Worm (Caenorhabditis elegans) whole organism, L2 larva: ENCODE results near the gene C16A3.5.
A peak's percentile ranks its signal among the peaks of the same experiment; 100 is the strongest.

Source experiments
- C34F6.9 ChIP-seq: fragments of 150-350 bp; optimal IDR thresholded peaks from 2 replicates; lab custom pipeline; 2014; ENCODE audit warnings: missing biosample characterization, missing genetic modification characterization
- F13H6.1 ChIP-seq: sonication (generic microtip); optimal IDR thresholded peaks from 2 replicates; lab custom pipeline; 2016; ENCODE audit warnings: missing genetic modification characterization, missing compliant biosample characterization
- R02D3.7 ChIP-seq: fragments of 150-350 bp; optimal IDR thresholded peaks from 2 replicates; lab custom pipeline; 2014; ENCODE audit warnings: missing biosample characterization, missing genetic modification characterization
- Y55F3AM.14 ChIP-seq: fragments of 200-800 bp; sonication (Bioruptor generic); optimal IDR thresholded peaks from 2 replicates; lab custom pipeline; 2018; ENCODE audit warnings: mild to moderate bottlenecking, missing genetic modification characterization, missing compliant biosample characterization
- ZK546.5 ChIP-seq: sonication (generic microtip); optimal IDR thresholded peaks from 2 replicates; lab custom pipeline; 2017; ENCODE audit warnings: missing biosample characterization, missing genetic modification characterization
- alr-1 ChIP-seq: fragments of 150-350 bp; optimal IDR thresholded peaks from 2 replicates; lab custom pipeline; 2014; ENCODE audit warnings: missing biosample characterization, missing genetic modification characterization
- aly-2 ChIP-seq: fragments of 150-350 bp; optimal IDR thresholded peaks from 2 replicates; lab custom pipeline; 2014; ENCODE audit warnings: missing biosample characterization, missing genetic modification characterization
- ama-1 ChIP-seq: fragments of 150-350 bp; optimal IDR thresholded peaks from 2 replicates; lab custom pipeline; 2018; ENCODE audit warnings: inconsistent platforms
- blmp-1 ChIP-seq: sonication (generic microtip); optimal IDR thresholded peaks from 2 replicates; lab custom pipeline; 2017; ENCODE audit warnings: missing genetic modification characterization, mild to moderate bottlenecking, missing compliant biosample characterization, antibody characterized with exemption, moderate library complexity; ENCODE audit not compliant: insufficient read depth
- ceh-16 ChIP-seq: fragments of 150-350 bp; optimal IDR thresholded peaks from 2 replicates; lab custom pipeline; 2014; ENCODE audit warnings: missing biosample characterization, missing genetic modification characterization
- ceh-82 ChIP-seq: fragments of 150-350 bp; optimal IDR thresholded peaks from 2 replicates; lab custom pipeline; 2014; ENCODE audit warnings: missing biosample characterization, missing genetic modification characterization
- crh-2 ChIP-seq: sonication (generic microtip); optimal IDR thresholded peaks from 2 replicates; lab custom pipeline; 2017; ENCODE audit warnings: missing biosample characterization, missing genetic modification characterization
- dmd-4 ChIP-seq: sonication (generic microtip); optimal IDR thresholded peaks from 2 replicates; lab custom pipeline; 2017; ENCODE audit warnings: missing biosample characterization, missing genetic modification characterization
- egl-27 ChIP-seq: sonication (generic microtip); optimal IDR thresholded peaks from 3 replicates; lab custom pipeline; 2017; ENCODE audit warnings: missing biosample characterization, missing genetic modification reagents, missing genetic modification characterization
- elt-1 ChIP-seq: fragments of 150-350 bp; optimal IDR thresholded peaks from 2 replicates; lab custom pipeline; 2014; ENCODE audit warnings: missing biosample characterization, missing genetic modification characterization
- elt-3 ChIP-seq: sonication (generic microtip); optimal IDR thresholded peaks from 2 replicates; lab custom pipeline; 2017; ENCODE audit warnings: missing biosample characterization, missing genetic modification characterization
- fos-1 ChIP-seq: fragments of 150-350 bp; optimal IDR thresholded peaks from 2 replicates; lab custom pipeline; 2014; ENCODE audit warnings: missing biosample characterization, missing genetic modification characterization
- gmeb-1 ChIP-seq: fragments of 150-350 bp; optimal IDR thresholded peaks from 2 replicates; lab custom pipeline; 2014; ENCODE audit warnings: missing biosample characterization, missing genetic modification characterization
- lin-11 ChIP-seq: fragments of 150-350 bp; sonication (generic microtip); optimal IDR thresholded peaks from 2 replicates; lab custom pipeline; 2014; ENCODE audit warnings: missing biosample characterization, missing genetic modification characterization, inconsistent platforms, mixed read lengths
- lin-13 ChIP-seq: fragments of 150-350 bp; optimal IDR thresholded peaks from 2 replicates; lab custom pipeline; 2014; ENCODE audit warnings: missing biosample characterization, missing genetic modification reagents, missing genetic modification characterization
- lin-39 ChIP-seq: fragments of 150-350 bp; optimal IDR thresholded peaks from 2 replicates; lab custom pipeline; 2014; ENCODE audit warnings: missing biosample characterization, missing genetic modification reagents, missing genetic modification characterization
- lsy-2 ChIP-seq, 2 experiments: fragments of 150-350 bp in 1 of 2; sonication (generic microtip) in 1 of 2; optimal IDR thresholded peaks; 2 replicates each; lab custom pipeline; 2014 to 2017; ENCODE audit warnings: missing biosample characterization in 2 of 2, missing genetic modification characterization in 2 of 2
- mab-5 ChIP-seq: fragments of 150-350 bp; optimal IDR thresholded peaks from 2 replicates; lab custom pipeline; 2014; ENCODE audit warnings: missing biosample characterization, missing genetic modification characterization
- mbf-1 ChIP-seq: sonication (generic microtip); optimal IDR thresholded peaks from 2 replicates; lab custom pipeline; 2017; ENCODE audit warnings: missing biosample characterization, missing genetic modification characterization
- nhr-10 ChIP-seq: sonication (generic microtip); optimal IDR thresholded peaks from 2 replicates; lab custom pipeline; 2017; ENCODE audit warnings: missing biosample characterization, missing genetic modification characterization
- nhr-11 ChIP-seq: fragments of 150-350 bp; optimal IDR thresholded peaks from 2 replicates; lab custom pipeline; 2014; ENCODE audit warnings: missing biosample characterization, missing genetic modification characterization
- nhr-12 ChIP-seq: fragments of 150-350 bp; optimal IDR thresholded peaks from 2 replicates; lab custom pipeline; 2014; ENCODE audit warnings: missing biosample characterization, missing genetic modification characterization
- nhr-129 ChIP-seq: fragments of 150-350 bp; optimal IDR thresholded peaks from 2 replicates; lab custom pipeline; 2014; ENCODE audit warnings: missing biosample characterization, missing genetic modification characterization
- nhr-21 ChIP-seq: fragments of 150-350 bp; optimal IDR thresholded peaks from 2 replicates; lab custom pipeline; 2014; ENCODE audit warnings: missing biosample characterization, missing genetic modification characterization
- nhr-23 ChIP-seq: fragments of 150-350 bp; optimal IDR thresholded peaks from 2 replicates; lab custom pipeline; 2014; ENCODE audit warnings: missing biosample characterization, missing genetic modification reagents, missing genetic modification characterization
- nhr-237 ChIP-seq: fragments of 150-350 bp; optimal IDR thresholded peaks from 2 replicates; lab custom pipeline; 2014; ENCODE audit warnings: missing biosample characterization, missing genetic modification characterization
- nhr-25 ChIP-seq: fragments of 150-350 bp; sonication (generic microtip); optimal IDR thresholded peaks from 3 replicates; lab custom pipeline; 2014; ENCODE audit warnings: missing biosample characterization, missing genetic modification characterization
- nhr-6 ChIP-seq: fragments of 150-350 bp; optimal IDR thresholded peaks from 2 replicates; lab custom pipeline; 2014; ENCODE audit warnings: missing biosample characterization, missing genetic modification characterization
- nhr-77 ChIP-seq: fragments of 150-350 bp; optimal IDR thresholded peaks from 2 replicates; lab custom pipeline; 2014; ENCODE audit warnings: missing biosample characterization, missing genetic modification characterization
- peb-1 ChIP-seq: fragments of 150-350 bp; optimal IDR thresholded peaks from 2 replicates; lab custom pipeline; 2014; ENCODE audit warnings: missing biosample characterization, missing genetic modification characterization
- sem-4 ChIP-seq: fragments of 150-350 bp; optimal IDR thresholded peaks from 2 replicates; lab custom pipeline; 2014; ENCODE audit warnings: missing biosample characterization, missing genetic modification reagents, missing genetic modification characterization
- skn-1 ChIP-seq: sonication (generic microtip); optimal IDR thresholded peaks from 2 replicates; lab custom pipeline; 2017; ENCODE audit warnings: missing biosample characterization, missing genetic modification characterization
- sma-3 ChIP-seq: sonication (generic microtip); optimal IDR thresholded peaks from 2 replicates; lab custom pipeline; 2016; ENCODE audit warnings: missing genetic modification reagents, missing genetic modification characterization, missing compliant biosample characterization
- sma-9 ChIP-seq, 2 experiments: fragments of 150-350 bp in 1 of 2; sonication (generic microtip) in 1 of 2; optimal IDR thresholded peaks; 2 replicates each; lab custom pipeline; 2014 to 2016; ENCODE audit warnings: missing genetic modification characterization in 2 of 2, mild to moderate bottlenecking in 1 of 2, missing biosample characterization in 1 of 2, missing compliant biosample characterization in 1 of 2, missing genetic modification reagents in 1 of 2, moderate library complexity in 1 of 2
- unc-55 ChIP-seq: fragments of 150-350 bp; sonication (generic microtip); optimal IDR thresholded peaks from 3 replicates; lab custom pipeline; 2014; ENCODE audit warnings: missing biosample characterization, missing genetic modification reagents, missing genetic modification characterization
- unc-62 ChIP-seq: fragments of 150-350 bp; optimal IDR thresholded peaks from 2 replicates; lab custom pipeline; 2014; ENCODE audit warnings: missing biosample characterization, missing genetic modification reagents, missing genetic modification characterization
- zag-1 ChIP-seq: fragments of 150-350 bp; optimal IDR thresholded peaks from 2 replicates; lab custom pipeline; 2014; ENCODE audit warnings: missing biosample characterization, missing genetic modification characterization
- ztf-1 ChIP-seq: fragments of 200-800 bp; sonication (Bioruptor generic); conservative IDR thresholded peaks from 2 replicates; pipeline ENCODE4 v1.3.6; 2022; ENCODE audit warnings: missing genetic modification characterization, missing compliant biosample characterization
- ztf-11 ChIP-seq: sonication (generic microtip); optimal IDR thresholded peaks from 2 replicates; lab custom pipeline; 2017; ENCODE audit warnings: missing biosample characterization, missing genetic modification characterization
- ztf-4 ChIP-seq: fragments of 150-350 bp; optimal IDR thresholded peaks from 2 replicates; lab custom pipeline; 2014; ENCODE audit warnings: missing biosample characterization, missing genetic modification characterization

C16A3.5 gene

DNA sequence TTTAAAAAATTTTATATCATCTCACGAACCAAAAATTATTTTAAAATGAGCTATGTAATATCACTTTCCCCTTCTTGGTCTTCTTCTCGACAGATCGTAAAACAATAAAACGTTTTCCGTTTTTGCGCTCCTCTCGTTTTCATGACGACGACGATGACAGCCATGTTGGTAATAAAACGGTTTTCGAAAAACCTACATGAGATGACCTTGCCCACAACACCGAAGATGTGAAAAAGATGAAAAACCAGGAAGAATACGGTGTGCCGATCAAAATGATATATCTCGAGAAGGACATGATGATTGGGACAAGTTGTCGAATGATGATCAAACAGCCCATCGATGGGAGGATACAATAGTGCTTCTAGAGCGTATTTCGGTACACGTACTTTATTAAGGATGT, 21.9 kb upstream of the C16A3.5 start:
- peak; percentile 4 for TF ChIP-seq nhr-6 (tag; lab: Kevin White, UChicago)
- TF ChIP-seq egl-27 (tag; lab: Kevin White, UChicago): no peak
- peak; percentile 48 for TF ChIP-seq sma-9 (GFP tag; optimal IDR thresholded peaks at IDR 0.05; lab: Kevin White, UChicago)
- TF ChIP-seq sma-9 (tag; optimal IDR thresholded peaks at IDR 0.05; lab: Kevin White, UChicago): no peak
- no peak for TF ChIP-seq skn-1 (tag; lab: Kevin White, UChicago)
- peak; percentile 15 for TF ChIP-seq nhr-25 (tag; lab: Kevin White, UChicago)
- peak; percentile 77 for TF ChIP-seq ceh-16 (tag; lab: Kevin White, UChicago)

DNA sequence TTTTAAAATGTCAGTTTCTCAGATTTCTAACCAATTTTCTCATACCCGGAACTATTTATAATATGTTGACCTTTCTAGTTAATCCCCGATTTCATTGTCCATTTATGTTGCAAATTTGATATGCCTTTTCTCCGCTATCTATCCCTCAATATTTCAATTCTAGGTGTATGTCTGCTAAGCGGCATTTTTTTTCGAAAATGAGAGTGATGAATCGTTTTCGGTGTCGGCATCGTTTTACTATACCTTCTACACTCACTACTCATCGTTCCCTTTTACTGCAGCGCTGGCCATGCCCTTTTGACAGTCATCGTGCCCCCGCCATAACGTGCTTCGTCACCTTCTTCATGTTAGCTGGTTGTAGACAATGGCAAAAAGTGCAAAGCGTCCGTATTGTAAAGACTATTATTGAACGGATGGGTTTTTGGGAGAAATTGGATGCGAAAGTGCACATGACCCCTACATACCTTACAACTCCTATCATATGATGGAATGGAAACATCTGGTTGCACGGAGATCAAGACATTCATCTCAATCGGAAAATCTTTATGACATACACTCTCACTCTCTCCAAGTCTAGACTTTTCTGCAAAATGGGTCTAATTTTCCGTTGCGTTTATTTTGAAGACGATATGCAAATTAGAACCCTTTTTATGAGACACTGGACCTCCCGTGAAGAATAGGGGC, 21.3 kb upstream of the C16A3.5 start:
- TF ChIP-seq mab-5 (tag; lab: Kevin White, UChicago) (no peak), sma-9 (GFP tag; optimal IDR thresholded peaks at IDR 0.05; lab: Kevin White, UChicago) (peak; percentile 33), sma-9 (tag; optimal IDR thresholded peaks at IDR 0.05; lab: Kevin White, UChicago) (no peak), ceh-82 (tag; lab: Kevin White, UChicago) (no peak), nhr-6 (tag; lab: Kevin White, UChicago) (no peak), crh-2 (tag; lab: Kevin White, UChicago) (no peak), nhr-23 (tag; lab: Kevin White, UChicago) (no peak), nhr-237 (tag; lab: Kevin White, UChicago) (no peak), ZK546.5 (tag; lab: Kevin White, UChicago) (no peak), alr-1 (tag; lab: Kevin White, UChicago) (no peak), lsy-2 (tag; optimal IDR thresholded peaks at IDR 0.05; lab: Kevin White, UChicago) (peak in 1 of 2 experiments; percentile 22), sma-3 (GFP tag; lab: Kevin White, UChicago) (peak; percentile 2), F13H6.1 (tag; lab: Kevin White, UChicago) (no peak), ztf-11 (no peak), lin-11 (tag; lab: Kevin White, UChicago) (no peak), aly-2 (no peak), ama-1 (peak; percentile 14), zag-1 (tag; lab: Kevin White, UChicago) (no peak), sem-4 (no peak), C34F6.9 (tag; lab: Kevin White, UChicago) (no peak), elt-1 (tag; lab: Kevin White, UChicago) (no peak), ceh-16 (tag; lab: Kevin White, UChicago) (no peak), fos-1 (peak; percentile 43), gmeb-1 (no peak), R02D3.7 (tag; lab: Kevin White, UChicago) (no peak), nhr-129 (tag; lab: Kevin White, UChicago) (peak; percentile 76), skn-1 (tag; lab: Kevin White, UChicago) (no peak), nhr-10 (tag; lab: Kevin White, UChicago) (no peak), egl-27 (tag; lab: Kevin White, UChicago) (peak; percentile 27), ztf-1 (GFP tag; lab: Robert Waterston, UW) (no peak), mbf-1 (tag; lab: Kevin White, UChicago) (no peak), nhr-21 (tag; lab: Kevin White, UChicago) (peak; percentile 19), Y55F3AM.14 (GFP tag; lab: Kevin White, UChicago) (no peak), blmp-1 (peak; percentile 86)

DNA sequence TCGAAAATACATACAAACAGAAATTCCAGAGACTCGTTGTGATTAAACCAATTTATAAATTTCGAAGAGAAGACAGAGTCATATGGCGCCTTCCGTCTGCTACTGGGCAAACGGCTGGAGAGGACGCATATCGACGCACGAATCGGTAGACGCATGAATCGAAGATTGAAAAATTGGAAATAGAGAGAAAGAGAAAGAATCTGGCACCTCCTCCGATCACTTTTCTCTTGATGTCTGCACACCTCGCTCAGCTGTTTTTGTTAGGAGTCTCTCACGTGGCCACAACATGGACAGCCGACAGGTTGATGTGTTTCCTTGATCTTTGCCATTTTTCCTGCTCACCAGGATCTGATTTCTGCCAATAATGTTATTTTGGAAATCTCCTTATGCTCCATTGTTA, 20.5 kb upstream of the C16A3.5 start:
- TF ChIP-seq ceh-82 (tag; lab: Kevin White, UChicago): no peak
- TF ChIP-seq peb-1: no peak
- no peak for TF ChIP-seq gmeb-1
- no peak for TF ChIP-seq nhr-237 (tag; lab: Kevin White, UChicago)
- no peak for TF ChIP-seq alr-1 (tag; lab: Kevin White, UChicago)
- no peak for TF ChIP-seq elt-1 (tag; lab: Kevin White, UChicago)
- TF ChIP-seq R02D3.7 (tag; lab: Kevin White, UChicago): no peak
- TF ChIP-seq lin-11 (tag; lab: Kevin White, UChicago): no peak
- no peak for TF ChIP-seq ztf-11
- TF ChIP-seq nhr-21 (tag; lab: Kevin White, UChicago): no peak
- TF ChIP-seq lin-39 (tag; lab: Kevin White, UChicago): no peak
- no peak for TF ChIP-seq nhr-77 (tag; lab: Kevin White, UChicago)
- TF ChIP-seq nhr-10 (tag; lab: Kevin White, UChicago): no peak
- no peak for TF ChIP-seq dmd-4 (tag; lab: Kevin White, UChicago)
- no peak for TF ChIP-seq ztf-4 (tag; lab: Kevin White, UChicago)
- no peak for TF ChIP-seq ama-1
- peak; percentile 50 for TF ChIP-seq sem-4
- TF ChIP-seq lin-13 (GFP tag; lab: Kevin White, UChicago): no peak
- TF ChIP-seq nhr-12 (tag; lab: Kevin White, UChicago): no peak
- TF ChIP-seq lsy-2 (tag; optimal IDR thresholded peaks at IDR 0.05; lab: Kevin White, UChicago): peak in 1 of 2 experiments; percentile 23
- TF ChIP-seq Y55F3AM.14 (GFP tag; lab: Kevin White, UChicago): no peak
- TF ChIP-seq unc-55 (GFP tag; lab: Kevin White, UChicago): no peak
- TF ChIP-seq nhr-6 (tag; lab: Kevin White, UChicago): no peak
- TF ChIP-seq unc-62: no peak
- TF ChIP-seq elt-3 (tag; lab: Kevin White, UChicago): no peak
- peak; percentile 83 for TF ChIP-seq sma-9 (GFP tag; optimal IDR thresholded peaks at IDR 0.05; lab: Kevin White, UChicago)
- TF ChIP-seq sma-9 (tag; optimal IDR thresholded peaks at IDR 0.05; lab: Kevin White, UChicago): no peak
- TF ChIP-seq C34F6.9 (tag; lab: Kevin White, UChicago): peak; percentile 47
- no peak for TF ChIP-seq fos-1
- TF ChIP-seq nhr-23 (tag; lab: Kevin White, UChicago): no peak
- no peak for TF ChIP-seq skn-1 (tag; lab: Kevin White, UChicago)
- TF ChIP-seq ztf-1 (GFP tag; lab: Robert Waterston, UW): no peak
- no peak for TF ChIP-seq nhr-11 (tag; lab: Kevin White, UChicago)
- peak; percentile 30 for TF ChIP-seq F13H6.1 (tag; lab: Kevin White, UChicago)
